Fruit fly (Drosophila melanogaster) whole organism, embryonic: ENCODE results near the gene CG31223.

ENCODE experiments used
- Aef1 ChIP-seq: fragments of 200-800 bp; sonication (Bioruptor generic); IDR thresholded peaks from 3 replicates; pipeline ENCODE4 v1.3.6; 2022; ENCODE audit warnings: missing biosample characterization, missing genetic modification characterization
- Atf6 ChIP-seq: fragments of 200-800 bp; sonication (Bioruptor generic); IDR thresholded peaks from 2 replicates; pipeline ENCODE4 v1.3.6; 2022; ENCODE audit warnings: missing biosample characterization, missing genetic modification characterization
- CG10462 ChIP-seq: fragments of 200-800 bp; sonication (Bioruptor generic); optimal IDR thresholded peaks from 2 replicates; lab custom pipeline; 2016; ENCODE audit warnings: missing biosample characterization, missing genetic modification characterization
- CG11093 ChIP-seq: fragments of 200-800 bp; sonication (Bioruptor generic); IDR thresholded peaks from 3 replicates; pipeline ENCODE4 v1.3.6; 2022; ENCODE audit warnings: missing biosample characterization, missing genetic modification characterization
- CG11247 ChIP-seq: fragments of 200-800 bp; sonication (Bioruptor generic); IDR thresholded peaks from 2 replicates; pipeline ENCODE4 v1.3.6; 2022; ENCODE audit warnings: missing biosample characterization, missing genetic modification characterization
- CG12104 ChIP-seq: fragments of 200-800 bp; sonication (Bioruptor generic); optimal IDR thresholded peaks from 3 replicates; lab custom pipeline; 2016; ENCODE audit warnings: missing biosample characterization, missing genetic modification characterization
- CG13123 ChIP-seq: fragments of 200-800 bp; sonication (Bioruptor generic); optimal IDR thresholded peaks from 2 replicates; lab custom pipeline; 2016; ENCODE audit warnings: missing biosample characterization, missing genetic modification characterization
- CG13624 ChIP-seq: fragments of 200-800 bp; sonication (Bioruptor generic); optimal IDR thresholded peaks from 2 replicates; lab custom pipeline; 2016; ENCODE audit warnings: missing biosample characterization, missing genetic modification characterization
- CG13775 ChIP-seq: fragments of 200-800 bp; sonication (Bioruptor generic); optimal IDR thresholded peaks from 3 replicates; lab custom pipeline; 2017; ENCODE audit warnings: missing biosample characterization, mild to moderate bottlenecking, missing genetic modification characterization
- CG13894 ChIP-seq: fragments of 200-800 bp; sonication (Bioruptor generic); optimal IDR thresholded peaks from 3 replicates; lab custom pipeline; 2018; ENCODE audit warnings: missing biosample characterization, mild to moderate bottlenecking, missing genetic modification characterization, moderate library complexity
- CG15514 ChIP-seq: fragments of 200-800 bp; sonication (Bioruptor generic); optimal IDR thresholded peaks from 3 replicates; lab custom pipeline; 2017; ENCODE audit warnings: missing biosample characterization, missing genetic modification characterization, mild to moderate bottlenecking, moderate library complexity, missing genetic modification reagents
- CG16815 ChIP-seq: fragments of 200-800 bp; sonication (Bioruptor generic); optimal IDR thresholded peaks from 3 replicates; lab custom pipeline; 2017; ENCODE audit warnings: missing biosample characterization, mild to moderate bottlenecking, missing genetic modification characterization
- CG17612 ChIP-seq: fragments of 200-800 bp; sonication (Bioruptor generic); IDR thresholded peaks from 2 replicates; pipeline ENCODE4 v1.3.6; 2022; ENCODE audit warnings: missing biosample characterization, missing genetic modification characterization
- CG17912 ChIP-seq: fragments of 200-800 bp; sonication (Bioruptor generic); optimal IDR thresholded peaks from 2 replicates; lab custom pipeline; 2018; ENCODE audit warnings: missing biosample characterization, mild to moderate bottlenecking, missing genetic modification characterization
- CG2712 ChIP-seq: fragments of 200-800 bp; optimal IDR thresholded peaks from 3 replicates; lab custom pipeline; 2019; ENCODE audit warnings: missing biosample characterization, mild to moderate bottlenecking, missing genetic modification characterization, moderate library complexity
- CG32532 ChIP-seq: fragments of 200-800 bp; sonication (Bioruptor generic); IDR thresholded peaks from 2 replicates; pipeline ENCODE4 v1.3.6; 2022; ENCODE audit warnings: missing biosample characterization, missing genetic modification characterization
- CG34422 ChIP-seq: fragments of 200-800 bp; sonication (Bioruptor generic); IDR thresholded peaks from 3 replicates; pipeline ENCODE4 v1.3.6; 2022; ENCODE audit warnings: missing biosample characterization, missing genetic modification characterization
- CG3995 ChIP-seq: fragments of 200-800 bp; sonication (Bioruptor generic); optimal IDR thresholded peaks from 3 replicates; lab custom pipeline; 2016; ENCODE audit warnings: missing biosample characterization, missing genetic modification characterization
- CG4360 ChIP-seq: fragments of 200-800 bp; sonication (Bioruptor generic); IDR thresholded peaks from 2 replicates; pipeline ENCODE4 v1.3.6; 2022; ENCODE audit warnings: missing biosample characterization, missing genetic modification characterization
- CG6254 ChIP-seq: fragments of 200-800 bp; sonication (Bioruptor generic); optimal IDR thresholded peaks from 3 replicates; lab custom pipeline; 2017; ENCODE audit warnings: mild to moderate bottlenecking, missing biosample characterization, missing genetic modification reagents, missing genetic modification characterization
- CG6813 ChIP-seq: fragments of 200-800 bp; sonication (Bioruptor generic); optimal IDR thresholded peaks from 2 replicates; lab custom pipeline; 2017; ENCODE audit warnings: missing biosample characterization, missing genetic modification characterization, mild to moderate bottlenecking, moderate library complexity, missing genetic modification reagents
- CG6854 ChIP-seq: fragments of 200-800 bp; sonication (Bioruptor generic); optimal IDR thresholded peaks from 3 replicates; lab custom pipeline; 2017; ENCODE audit warnings: missing biosample characterization, mild to moderate bottlenecking, missing genetic modification characterization
- CG7357 ChIP-seq: fragments of 200-800 bp; sonication (Bioruptor generic); IDR thresholded peaks from 3 replicates; pipeline ENCODE4 v1.3.6; 2022; ENCODE audit warnings: missing biosample characterization, missing genetic modification characterization
- CG8478 ChIP-seq: fragments of >200 bp; optimal IDR thresholded peaks from 2 replicates; lab custom pipeline; 2018
- Dref ChIP-seq: fragments of 200-800 bp; sonication (Bioruptor generic); IDR thresholded peaks from 2 replicates; pipeline ENCODE4 v1.3.6; 2022; ENCODE audit warnings: missing biosample characterization, missing genetic modification characterization
- Hr51 ChIP-seq, 2 experiments: fragments of 200-800 bp; sonication (Bioruptor generic); optimal IDR thresholded peaks; 2 replicates in 1 of 2; 3 replicates in 1 of 2; lab custom pipeline; 2016 to 2018; ENCODE audit warnings: missing biosample characterization in 2 of 2, missing genetic modification characterization in 2 of 2, mild to moderate bottlenecking in 1 of 2, moderate library complexity in 1 of 2
- Med ChIP-seq: fragments of 200-800 bp; sonication (Bioruptor generic); peaks from one replicate; lab custom pipeline; 2016; ENCODE audit warnings: missing biosample characterization, missing genetic modification characterization, mild to moderate bottlenecking, inconsistent platforms, moderate library complexity
- Myb ChIP-seq: fragments of 200-800 bp; sonication (Bioruptor generic); optimal IDR thresholded peaks from 2 replicates; lab custom pipeline; 2016; ENCODE audit warnings: missing biosample characterization, missing genetic modification characterization
- Nf-YB ChIP-seq: fragments of 200-800 bp; sonication (Bioruptor generic); optimal IDR thresholded peaks from 3 replicates; lab custom pipeline; 2019; ENCODE audit warnings: missing biosample characterization, mild to moderate bottlenecking, missing genetic modification characterization, moderate library complexity
- PHDP ChIP-seq: fragments of 200-800 bp; sonication (Bioruptor generic); optimal IDR thresholded peaks from 3 replicates; lab custom pipeline; 2018; ENCODE audit warnings: missing biosample characterization, mild to moderate bottlenecking, missing genetic modification characterization, moderate library complexity
- Pdp1 ChIP-seq, 2 experiments: fragments of 200-800 bp; sonication (Bioruptor generic); optimal IDR thresholded peaks; 3 replicates each; lab custom pipeline; 2016; ENCODE audit warnings: missing biosample characterization in 2 of 2, missing genetic modification characterization in 2 of 2, mild to moderate bottlenecking in 1 of 2, moderate library complexity in 1 of 2
- Ssrp ChIP-seq: fragments of 200-800 bp; sonication (Bioruptor generic); optimal IDR thresholded peaks from 2 replicates; lab custom pipeline; 2018; ENCODE audit warnings: missing biosample characterization, mild to moderate bottlenecking, missing genetic modification characterization, moderate library complexity
- ase ChIP-seq: fragments of 200-800 bp; sonication (Bioruptor generic); IDR thresholded peaks from 3 replicates; pipeline ENCODE4 v1.3.6; 2022; ENCODE audit warnings: missing biosample characterization, missing genetic modification characterization
- cad ChIP-seq: fragments of >200 bp; optimal IDR thresholded peaks from 2 replicates; lab custom pipeline; 2017; ENCODE audit warnings: missing biosample characterization, missing genetic modification characterization
- gro ChIP-seq: fragments of 200-800 bp; sonication (Bioruptor generic); optimal IDR thresholded peaks from 2 replicates; lab custom pipeline; 2016; ENCODE audit warnings: missing biosample characterization, missing genetic modification characterization
- hb ChIP-seq: fragments of 200-800 bp; sonication (Bioruptor generic); IDR thresholded peaks from 3 replicates; pipeline ENCODE4 v1.3.6; 2022; ENCODE audit warnings: missing biosample characterization, missing genetic modification characterization; ENCODE audit not compliant: partially characterized antibody
- pb ChIP-seq: fragments of 200-800 bp; sonication (Bioruptor generic); optimal IDR thresholded peaks from 3 replicates; lab custom pipeline; 2016; ENCODE audit warnings: missing biosample characterization, missing genetic modification characterization
- phol ChIP-seq: fragments of 200-800 bp; sonication (Bioruptor generic); optimal IDR thresholded peaks from 3 replicates; lab custom pipeline; 2018; ENCODE audit warnings: missing biosample characterization, mild to moderate bottlenecking, missing genetic modification characterization, moderate library complexity
- ranshi ChIP-seq: fragments of 200-800 bp; sonication (Bioruptor generic); IDR thresholded peaks from 2 replicates; pipeline ENCODE4 v1.3.6; 2022; ENCODE audit warnings: missing biosample characterization, missing genetic modification characterization
- run ChIP-seq: fragments of 200-800 bp; sonication (Bioruptor generic); optimal IDR thresholded peaks from 3 replicates; lab custom pipeline; 2018; ENCODE audit warnings: missing biosample characterization, mild to moderate bottlenecking, missing genetic modification characterization
- sc ChIP-seq, 3 experiments: fragments of >200 bp in 2 of 3; fragments of 200-800 bp in 1 of 3; sonication (Bioruptor generic) in 1 of 3; optimal IDR thresholded peaks; 2 replicates in 2 of 3; 3 replicates in 1 of 3; lab custom pipeline; 2017; ENCODE audit warnings: mild to moderate bottlenecking in 1 of 3, missing biosample characterization in 1 of 3, missing genetic modification characterization in 1 of 3, missing genetic modification reagents in 1 of 3
- schlank ChIP-seq: fragments of 200-800 bp; sonication (Bioruptor generic); optimal IDR thresholded peaks from 2 replicates; lab custom pipeline; 2018; ENCODE audit warnings: missing biosample characterization, mild to moderate bottlenecking, missing genetic modification characterization
- shn ChIP-seq: fragments of 200-800 bp; sonication (Bioruptor generic); optimal IDR thresholded peaks from 3 replicates; lab custom pipeline; 2016; ENCODE audit warnings: missing biosample characterization, missing genetic modification characterization
- sr ChIP-seq: fragments of 200-800 bp; sonication (Bioruptor generic); IDR thresholded peaks from 3 replicates; pipeline ENCODE4 v1.3.6; 2022; ENCODE audit warnings: missing biosample characterization, missing genetic modification characterization
- sug ChIP-seq: fragments of 200-800 bp; optimal IDR thresholded peaks from 2 replicates; lab custom pipeline; 2019; ENCODE audit warnings: missing biosample characterization, mild to moderate bottlenecking, missing genetic modification characterization, moderate library complexity
- twi ChIP-seq: fragments of 200-800 bp; optimal IDR thresholded peaks from 2 replicates; lab custom pipeline; 2019; ENCODE audit warnings: missing biosample characterization, mild to moderate bottlenecking, missing genetic modification characterization, moderate library complexity
- usp ChIP-seq: fragments of >200 bp; optimal IDR thresholded peaks from 2 replicates; lab custom pipeline; 2017; ENCODE audit warnings: missing biosample characterization, missing genetic modification characterization
- vnd ChIP-seq: fragments of 200-800 bp; sonication (Bioruptor generic); IDR thresholded peaks from 3 replicates; pipeline ENCODE4 v1.3.6; 2022; ENCODE audit warnings: missing biosample characterization, missing genetic modification characterization; ENCODE audit not compliant: partially characterized antibody
- wor ChIP-seq: fragments of 200-800 bp; sonication (Bioruptor generic); IDR thresholded peaks from 2 replicates; pipeline ENCODE4 v1.3.6; 2022; ENCODE audit warnings: missing biosample characterization, missing genetic modification characterization

CG31223 gene

DNA sequence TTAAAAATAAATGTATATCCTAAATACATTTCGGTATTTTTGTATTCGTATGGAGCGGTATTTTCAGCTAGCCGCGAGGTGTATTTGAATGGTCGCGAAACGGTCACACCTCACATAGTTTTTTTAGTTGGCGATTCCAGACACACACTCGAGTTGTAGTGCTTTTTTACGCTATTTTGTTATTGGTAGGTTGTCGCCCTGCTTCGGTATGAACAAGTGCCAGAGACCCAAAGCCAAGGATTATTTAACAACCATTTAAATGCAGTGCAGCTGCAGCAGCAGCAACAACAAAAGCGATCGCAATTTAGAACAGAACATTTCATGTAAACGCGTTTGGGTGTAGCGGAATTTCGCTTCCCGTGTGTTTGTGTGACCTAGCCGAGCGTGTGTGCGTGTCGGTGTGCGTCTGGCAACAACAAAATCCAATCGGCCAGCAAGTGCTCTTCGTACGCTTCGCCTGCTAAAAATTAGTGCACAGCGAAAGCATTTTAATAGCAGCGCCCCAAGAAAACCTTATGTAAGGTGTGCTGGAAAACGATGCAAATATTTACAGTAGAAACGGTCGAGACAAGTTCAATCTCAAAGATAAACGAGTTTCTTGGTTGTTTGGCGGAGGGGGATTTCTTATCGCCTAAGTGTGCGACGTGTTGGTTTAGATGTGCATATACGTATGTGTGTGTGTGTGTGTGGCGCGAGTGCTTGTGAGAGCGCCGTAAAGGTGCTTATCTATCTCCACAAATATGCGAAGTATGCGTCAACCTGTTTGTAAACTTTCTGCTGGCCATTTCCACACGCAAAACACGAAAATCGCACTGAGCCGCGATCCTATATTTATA, 2.0 kb downstream of the CG31223 start, which contains the start of gene Synd (continued):
- peak; percentile 43 for TF ChIP-seq gro (GFP tag; lab: Kevin White, UChicago)
- TF ChIP-seq phol, result no peak
- no peak for TF ChIP-seq CG6854 (GFP tag; lab: Kevin White, UChicago)
- TF ChIP-seq CG11247 (GFP tag; lab: Robert Waterston, UW), result no peak
- no peak for TF ChIP-seq Dref (GFP tag; lab: Robert Waterston, UW)
- no peak for TF ChIP-seq Ssrp (tag; lab: Kevin White, UChicago)
- peak; percentile 3 for TF ChIP-seq CG12104 (GFP tag; lab: Kevin White, UChicago)
- TF ChIP-seq CG34422 (GFP tag; lab: Robert Waterston, UW), result peak; percentile 58; the same call in 1 of the 3 replicates
- no peak for TF ChIP-seq sr (GFP tag; lab: Robert Waterston, UW)
- TF ChIP-seq CG16815 (GFP tag; lab: Kevin White, UChicago), result no peak
- TF ChIP-seq CG11093, result no peak
- TF ChIP-seq CG4360 (GFP tag; lab: Robert Waterston, UW), result peak; percentile 64; the same call in 1 of the 2 replicates
- TF ChIP-seq CG13624, result peak; percentile 24
- no peak for TF ChIP-seq Atf6
- peak; percentile 11 for TF ChIP-seq CG2712 (tag; lab: Kevin White, UChicago)
- TF ChIP-seq ranshi (GFP tag; lab: Robert Waterston, UW), result no peak
- peak; percentile 13 for TF ChIP-seq PHDP (tag; lab: Kevin White, UChicago)
- TF ChIP-seq wor (GFP tag; lab: Robert Waterston, UW), result no peak
- TF ChIP-seq vnd (GFP tag; lab: Robert Waterston, UW), result no peak
- TF ChIP-seq CG3995 (GFP tag; lab: Kevin White, UChicago), result peak; percentile 23
- no peak for TF ChIP-seq cad (GFP tag; lab: Kevin White, UChicago)
- peak; percentile 15 for TF ChIP-seq Nf-YB (GFP tag; lab: Kevin White, UChicago)
- TF ChIP-seq CG13894 (tag; lab: Kevin White, UChicago), result peak; percentile 3
- peak in 1 of 2 experiments; percentile 9 for TF ChIP-seq Hr51 (GFP tag; optimal IDR thresholded peaks at IDR 0.05; lab: Kevin White, UChicago)
- no peak for TF ChIP-seq CG13775 (GFP tag; lab: Kevin White, UChicago)
- TF ChIP-seq CG15514 (GFP tag; lab: Kevin White, UChicago), result peak; percentile 25
- TF ChIP-seq pb (GFP tag; lab: Kevin White, UChicago), result no peak
- TF ChIP-seq CG7357 (GFP tag; lab: Robert Waterston, UW), result peak; percentile 24; the same call in 1 of the 3 replicates
- TF ChIP-seq Pdp1 (GFP tag; optimal IDR thresholded peaks at IDR 0.05; lab: Kevin White, UChicago), result peak in 1 of 2 experiments; percentile 91
- TF ChIP-seq CG10462 (GFP tag; lab: Kevin White, UChicago), result no peak
- no peak for TF ChIP-seq CG17612 (GFP tag; lab: Robert Waterston, UW)
- no peak for TF ChIP-seq usp (GFP tag; lab: Kevin White, UChicago)
- TF ChIP-seq CG8478 (lab: Kevin White, UChicago), result peak; percentile 84
- peak; percentile 24; the same call in 1 of the 2 replicates for TF ChIP-seq CG32532 (GFP tag; lab: Robert Waterston, UW)
- peak; percentile 14 for TF ChIP-seq run (tag; lab: Kevin White, UChicago)
- TF ChIP-seq Myb (GFP tag; lab: Kevin White, UChicago), result peak; percentile 23
- TF ChIP-seq CG6813 (GFP tag; lab: Kevin White, UChicago), result peak; percentile 7
- TF ChIP-seq shn (GFP tag; lab: Kevin White, UChicago), result no peak
- TF ChIP-seq sug, result peak; percentile 18
- peak; percentile 68; the same call in 2 of the 3 replicates for TF ChIP-seq Aef1 (GFP tag; lab: Robert Waterston, UW)
- no peak for TF ChIP-seq sc (optimal IDR thresholded peaks at IDR 0.05; lab: Kevin White, UChicago)
- TF ChIP-seq sc (GFP tag; optimal IDR thresholded peaks at IDR 0.05; lab: Kevin White, UChicago), result no peak
- TF ChIP-seq twi, result no peak
- no peak for TF ChIP-seq CG17912 (GFP tag; lab: Kevin White, UChicago)
- TF ChIP-seq CG13123 (GFP tag; lab: Kevin White, UChicago), result no peak
- no peak for TF ChIP-seq schlank (tag; lab: Kevin White, UChicago)
- TF ChIP-seq CG6254 (GFP tag; lab: Kevin White, UChicago), result no peak
- TF ChIP-seq hb (GFP tag; lab: Robert Waterston, UW), result 0 out of 3 replicates have a peak, but pooled peaks have one; percentile 29
- TF ChIP-seq ase (GFP tag; lab: Robert Waterston, UW), result no peak
- peak; percentile 81 for TF ChIP-seq Med
